Fruit fly (Drosophila melanogaster) whole organism, embryonic: ENCODE results near the gene Tlk.

Experiments used
- Abd-B ChIP-seq: fragments of 200-800 bp; sonication (Bioruptor generic); optimal IDR thresholded peaks from 2 replicates; lab custom pipeline; 2018; ENCODE audit warnings: missing biosample characterization, mild to moderate bottlenecking, missing genetic modification characterization, moderate library complexity
- Adf1 ChIP-seq: fragments of 200-800 bp; sonication (Bioruptor generic); IDR thresholded peaks from 2 replicates; pipeline ENCODE4 v1.3.6; 2022; ENCODE audit warnings: missing biosample characterization, missing genetic modification characterization
- CG10654 ChIP-seq: fragments of 200-800 bp; sonication (Bioruptor generic); optimal IDR thresholded peaks from 2 replicates; lab custom pipeline; 2016; ENCODE audit warnings: missing biosample characterization, missing genetic modification characterization
- CG12659 ChIP-seq: fragments of 200-800 bp; sonication (Bioruptor generic); optimal IDR thresholded peaks from 3 replicates; lab custom pipeline; 2017; ENCODE audit warnings: mild to moderate bottlenecking, missing biosample characterization, missing genetic modification reagents, missing genetic modification characterization
- CG14860 ChIP-seq: fragments of 200-800 bp; sonication (Bioruptor generic); IDR thresholded peaks from 3 replicates; pipeline ENCODE4 v1.3.6; 2022; ENCODE audit warnings: missing biosample characterization, missing genetic modification characterization; ENCODE audit not compliant: partially characterized antibody
- CG18619 ChIP-seq: fragments of 200-800 bp; sonication (Bioruptor generic); optimal IDR thresholded peaks from 3 replicates; lab custom pipeline; 2017; ENCODE audit warnings: missing biosample characterization, mild to moderate bottlenecking, missing genetic modification characterization
- CG31365 ChIP-seq: fragments of 200-800 bp; sonication (Bioruptor generic); optimal IDR thresholded peaks from 2 replicates; lab custom pipeline; 2018; ENCODE audit warnings: missing biosample characterization, mild to moderate bottlenecking, missing genetic modification characterization
- CG3163 ChIP-seq: fragments of 200-800 bp; sonication (Bioruptor generic); optimal IDR thresholded peaks from 3 replicates; lab custom pipeline; 2016; ENCODE audit warnings: missing biosample characterization, missing genetic modification characterization
- CG33557 ChIP-seq: fragments of 200-800 bp; sonication (Bioruptor generic); optimal IDR thresholded peaks from 2 replicates; lab custom pipeline; 2019; ENCODE audit warnings: missing biosample characterization, mild to moderate bottlenecking, missing genetic modification characterization, moderate library complexity
- CG3407 ChIP-seq: fragments of 200-800 bp; sonication (Bioruptor generic); optimal IDR thresholded peaks from 2 replicates; lab custom pipeline; 2018; ENCODE audit warnings: missing biosample characterization, mild to moderate bottlenecking, missing genetic modification characterization
- CG4360 ChIP-seq: fragments of 200-800 bp; sonication (Bioruptor generic); IDR thresholded peaks from 2 replicates; pipeline ENCODE4 v1.3.6; 2022; ENCODE audit warnings: missing biosample characterization, missing genetic modification characterization
- CG6765 ChIP-seq: fragments of 200-800 bp; sonication (Bioruptor generic); optimal IDR thresholded peaks from 3 replicates; lab custom pipeline; 2017; ENCODE audit warnings: missing biosample characterization, mild to moderate bottlenecking, missing genetic modification characterization
- CG6813 ChIP-seq: fragments of 200-800 bp; sonication (Bioruptor generic); optimal IDR thresholded peaks from 2 replicates; lab custom pipeline; 2017; ENCODE audit warnings: missing biosample characterization, missing genetic modification characterization, mild to moderate bottlenecking, moderate library complexity, missing genetic modification reagents
- CG7271 ChIP-seq: fragments of 200-800 bp; sonication (Bioruptor generic); optimal IDR thresholded peaks from 2 replicates; lab custom pipeline; 2018; ENCODE audit warnings: missing biosample characterization, mild to moderate bottlenecking, missing genetic modification characterization, moderate library complexity
- CG8089 ChIP-seq: fragments of 200-800 bp; sonication (Bioruptor generic); optimal IDR thresholded peaks from 3 replicates; lab custom pipeline; 2016; ENCODE audit warnings: missing biosample characterization, missing genetic modification characterization
- CG9876 ChIP-seq: fragments of 200-800 bp; sonication (Bioruptor generic); optimal IDR thresholded peaks from 2 replicates; lab custom pipeline; 2016; ENCODE audit warnings: missing biosample characterization, missing genetic modification characterization
- E2f2 ChIP-seq: fragments of 200-800 bp; sonication (Bioruptor generic); IDR thresholded peaks from 2 replicates; pipeline ENCODE4 v1.3.6; 2022; ENCODE audit warnings: missing biosample characterization, missing genetic modification characterization
- Elba2 ChIP-seq: fragments of 200-800 bp; sonication (Bioruptor generic); optimal IDR thresholded peaks from 3 replicates; lab custom pipeline; 2016; ENCODE audit warnings: missing biosample characterization, missing genetic modification characterization
- HLHmδ ChIP-seq: fragments of 200-800 bp; sonication (Bioruptor generic); optimal IDR thresholded peaks from 2 replicates; lab custom pipeline; 2018; ENCODE audit warnings: missing biosample characterization, mild to moderate bottlenecking, missing genetic modification characterization, moderate library complexity
- Hey ChIP-seq: fragments of 200-800 bp; sonication (Bioruptor generic); optimal IDR thresholded peaks from 3 replicates; lab custom pipeline; 2018; ENCODE audit warnings: missing biosample characterization, mild to moderate bottlenecking, missing genetic modification characterization
- Nf-YB ChIP-seq: fragments of 200-800 bp; sonication (Bioruptor generic); optimal IDR thresholded peaks from 3 replicates; lab custom pipeline; 2019; ENCODE audit warnings: missing biosample characterization, mild to moderate bottlenecking, missing genetic modification characterization, moderate library complexity
- Nf-YC ChIP-seq: fragments of 200-800 bp; optimal IDR thresholded peaks from 3 replicates; lab custom pipeline; 2019; ENCODE audit warnings: missing biosample characterization, mild to moderate bottlenecking, missing genetic modification characterization, moderate library complexity
- Sin3A ChIP-seq: fragments of >200 bp; optimal IDR thresholded peaks from 2 replicates; lab custom pipeline; 2018
- Sox102F ChIP-seq: fragments of 200-800 bp; sonication (Bioruptor generic); optimal IDR thresholded peaks from 2 replicates; lab custom pipeline; 2018; ENCODE audit warnings: missing biosample characterization, mild to moderate bottlenecking, missing genetic modification characterization, moderate library complexity
- Stat92E ChIP-seq, 3 experiments: fragments of >200 bp in 2 of 3; fragments of 200-800 bp in 1 of 3; sonication (Bioruptor generic) in 1 of 3; optimal IDR thresholded peaks; 2 replicates each; lab custom pipeline; 2017 to 2019; ENCODE audit warnings: missing biosample characterization in 3 of 3, missing genetic modification characterization in 3 of 3, mild to moderate bottlenecking in 1 of 3, moderate library complexity in 1 of 3
- Trl ChIP-seq, 3 experiments: fragments of >200 bp in 2 of 3; fragments of 200-800 bp in 1 of 3; sonication (Bioruptor generic) in 1 of 3; optimal IDR thresholded peaks; 2 replicates in 1 of 3; 3 replicates in 2 of 3; lab custom pipeline; 2016 to 2017; ENCODE audit warnings: missing biosample characterization in 1 of 3, missing genetic modification characterization in 1 of 3
- Xrp1 ChIP-seq: fragments of 200-800 bp; sonication (Bioruptor generic); IDR thresholded peaks from 2 replicates; pipeline ENCODE4 v1.3.6; 2022; ENCODE audit warnings: missing biosample characterization, missing genetic modification characterization
- amos ChIP-seq: fragments of 200-800 bp; sonication (Bioruptor generic); IDR thresholded peaks from 2 replicates; pipeline ENCODE4 v1.3.6; 2022; ENCODE audit warnings: missing biosample characterization, missing genetic modification characterization; ENCODE audit not compliant: partially characterized antibody
- aop ChIP-seq: fragments of 200-800 bp; sonication (Bioruptor generic); IDR thresholded peaks from 2 replicates; pipeline ENCODE4 v1.3.6; 2022; ENCODE audit warnings: missing biosample characterization, missing genetic modification characterization
- chinmo ChIP-seq: fragments of 200-800 bp; sonication (Bioruptor generic); IDR thresholded peaks from 4 replicates; pipeline ENCODE4 v1.3.6; 2022; ENCODE audit warnings: missing biosample characterization, missing genetic modification characterization; ENCODE audit not compliant: partially characterized antibody
- corto ChIP-seq: fragments of 200-800 bp; sonication (Bioruptor generic); optimal IDR thresholded peaks from 2 replicates; lab custom pipeline; 2016; ENCODE audit warnings: missing biosample characterization, mild to moderate bottlenecking, missing genetic modification characterization, moderate library complexity
- danr ChIP-seq: fragments of 200-800 bp; sonication (Bioruptor generic); IDR thresholded peaks from 2 replicates; pipeline ENCODE4 v1.3.6; 2022; ENCODE audit warnings: missing biosample characterization, missing genetic modification characterization
- dpn ChIP-seq, 2 experiments: fragments of 200-800 bp; sonication (Bioruptor generic); optimal IDR thresholded peaks; 3 replicates each; lab custom pipeline; 2016; ENCODE audit warnings: missing biosample characterization in 2 of 2, missing genetic modification characterization in 2 of 2
- gem ChIP-seq: fragments of 200-800 bp; sonication (Bioruptor generic); optimal IDR thresholded peaks from 2 replicates; lab custom pipeline; 2019; ENCODE audit warnings: missing biosample characterization, mild to moderate bottlenecking, missing genetic modification characterization, moderate library complexity
- grau ChIP-seq: fragments of 200-800 bp; optimal IDR thresholded peaks from 3 replicates; lab custom pipeline; 2019; ENCODE audit warnings: missing biosample characterization, mild to moderate bottlenecking, missing genetic modification characterization, moderate library complexity
- grn ChIP-seq: fragments of 200-800 bp; sonication (Bioruptor generic); optimal IDR thresholded peaks from 3 replicates; lab custom pipeline; 2017; ENCODE audit warnings: missing biosample characterization, missing genetic modification characterization
- gsb-n ChIP-seq: fragments of 200-800 bp; sonication (Bioruptor generic); optimal IDR thresholded peaks from 3 replicates; lab custom pipeline; 2018; ENCODE audit warnings: missing biosample characterization, mild to moderate bottlenecking, missing genetic modification characterization
- inv ChIP-seq: fragments of 200-800 bp; sonication (Bioruptor generic); IDR thresholded peaks from 2 replicates; pipeline ENCODE4 v1.3.6; 2022; ENCODE audit warnings: missing biosample characterization, missing genetic modification characterization; ENCODE audit not compliant: partially characterized antibody
- org-1 ChIP-seq: fragments of 200-800 bp; sonication (Bioruptor generic); optimal IDR thresholded peaks from 2 replicates; lab custom pipeline; 2017; ENCODE audit warnings: missing biosample characterization, missing genetic modification characterization
- pho ChIP-seq: fragments of 200-800 bp; sonication (Bioruptor generic); optimal IDR thresholded peaks from 2 replicates; lab custom pipeline; 2016; ENCODE audit warnings: missing biosample characterization, missing genetic modification characterization
- slp2 ChIP-seq: fragments of 200-800 bp; sonication (Bioruptor generic); optimal IDR thresholded peaks from 2 replicates; lab custom pipeline; 2016; ENCODE audit warnings: missing biosample characterization, missing genetic modification characterization
- stwl ChIP-seq: fragments of 200-800 bp; sonication (Bioruptor generic); optimal IDR thresholded peaks from 3 replicates; lab custom pipeline; 2018; ENCODE audit warnings: missing biosample characterization, mild to moderate bottlenecking, missing genetic modification characterization, moderate library complexity
- tgo ChIP-seq: fragments of 200-800 bp; sonication (Bioruptor generic); IDR thresholded peaks from 3 replicates; pipeline ENCODE4 v1.3.6; 2022; ENCODE audit warnings: missing biosample characterization, missing genetic modification characterization
- tll ChIP-seq, 2 experiments: fragments of 200-800 bp in 1 of 2; fragments of >200 bp in 1 of 2; sonication (Bioruptor generic) in 1 of 2; optimal IDR thresholded peaks; 2 replicates each; lab custom pipeline; 2017 to 2019; ENCODE audit warnings: missing biosample characterization in 2 of 2, missing genetic modification characterization in 2 of 2, mild to moderate bottlenecking in 1 of 2, moderate library complexity in 1 of 2
- unpg ChIP-seq: fragments of 200-800 bp; sonication (Bioruptor generic); optimal IDR thresholded peaks from 3 replicates; lab custom pipeline; 2018; ENCODE audit warnings: missing biosample characterization, mild to moderate bottlenecking, missing genetic modification characterization, moderate library complexity
- zf30C ChIP-seq: fragments of 200-800 bp; sonication (Bioruptor generic); optimal IDR thresholded peaks from 3 replicates; lab custom pipeline; 2018; ENCODE audit warnings: missing biosample characterization, mild to moderate bottlenecking, missing genetic modification characterization

Tlk gene

dm6 chrX:3693989-3694769 lies 25.6 kb upstream of the Tlk start (continued):
- TF ChIP-seq pho (GFP tag; lab: Kevin White, UChicago) (no peak), danr (GFP tag; lab: Robert Waterston, UW) (no peak), stwl (tag; lab: Kevin White, UChicago) (no peak), grn (GFP tag; lab: Kevin White, UChicago) (no peak), corto (GFP tag; lab: Kevin White, UChicago) (peak; percentile 51), CG10654 (GFP tag; lab: Kevin White, UChicago) (peak; percentile 3), CG14860 (no peak), HLHmδ (no peak), slp2 (GFP tag; lab: Kevin White, UChicago) (peak; percentile 31), E2f2 (GFP tag; lab: Robert Waterston, UW) (0 out of 2 replicates have a peak, but pooled peaks have one; percentile 10), tll (GFP tag; optimal IDR thresholded peaks at IDR 0.05; lab: Kevin White, UChicago) (no peak), dpn (GFP tag; optimal IDR thresholded peaks at IDR 0.05; lab: Kevin White, UChicago) (peak; percentile 4 to 31), aop (no peak), CG6813 (GFP tag; lab: Kevin White, UChicago) (peak; percentile 13), Nf-YB (GFP tag; lab: Kevin White, UChicago) (peak; percentile 47), grau (tag; lab: Kevin White, UChicago) (peak; percentile 59), CG31365 (tag; lab: Kevin White, UChicago) (no peak), Sox102F (GFP tag; lab: Kevin White, UChicago) (peak; percentile 67), inv (GFP tag; lab: Robert Waterston, UW) (no peak), gem (tag; lab: Kevin White, UChicago) (peak; percentile 75), org-1 (GFP tag; lab: Kevin White, UChicago) (peak; percentile 51), CG33557 (GFP tag; lab: Kevin White, UChicago) (peak; percentile 73), Nf-YC (tag; lab: Kevin White, UChicago) (peak; percentile 26), Abd-B (peak; percentile 39), amos (no peak), CG6765 (GFP tag; lab: Kevin White, UChicago) (no peak), Sin3A (no peak), unpg (GFP tag; lab: Kevin White, UChicago) (peak; percentile 34)

- peak in 1 of 2 experiments; percentile 74 for TF ChIP-seq Trl (optimal IDR thresholded peaks at IDR 0.05; lab: Kevin White, UChicago)
- TF ChIP-seq Trl (GFP tag; optimal IDR thresholded peaks at IDR 0.05; lab: Kevin White, UChicago): no peak
- TF ChIP-seq CG18619 (GFP tag; lab: Kevin White, UChicago): no peak
- TF ChIP-seq Stat92E (GFP tag; optimal IDR thresholded peaks at IDR 0.05; lab: Kevin White, UChicago): no peak
- no peak for TF ChIP-seq CG7271 (tag; lab: Kevin White, UChicago)
- peak; percentile 74 for TF ChIP-seq CG4360 (GFP tag; lab: Robert Waterston, UW)
- no peak for TF ChIP-seq Hey (tag; lab: Kevin White, UChicago)
- peak; percentile 42 for TF ChIP-seq CG3163
- TF ChIP-seq zf30C: peak; percentile 73
- peak; percentile 80 for TF ChIP-seq Elba2 (GFP tag; lab: Kevin White, UChicago)
- TF ChIP-seq CG12659 (GFP tag; lab: Kevin White, UChicago): no peak
- no peak for TF ChIP-seq tgo (GFP tag; lab: Robert Waterston, UW)
- no peak for TF ChIP-seq CG9876
- TF ChIP-seq CG8089 (GFP tag; lab: Kevin White, UChicago): no peak
- no peak for TF ChIP-seq CG3407 (GFP tag; lab: Kevin White, UChicago)
- peak; percentile 87 for TF ChIP-seq Adf1
- no peak for TF ChIP-seq corto (GFP tag; lab: Kevin White, UChicago)
- no peak for TF ChIP-seq Xrp1 (GFP tag; lab: Robert Waterston, UW)
- TF ChIP-seq gsb-n (tag; lab: Kevin White, UChicago): no peak
- 0 out of 4 replicates have a peak, but pooled peaks have one; percentile 44 for TF ChIP-seq chinmo (GFP tag; lab: Robert Waterston, UW)
These were observed 25.0 kb upstream of the Tlk start for dm6 chrX:3694770-3695145.
